Worm (Caenorhabditis elegans): Measurements from ENCODE around the gene unc-112.

ce11 chrV:14734187-14734765 is 37.8 kb upstream of the unc-112 start, which contains the start of gene unc-61:
- no peak for TF ChIP-seq zag-1 (tag; optimal IDR thresholded peaks at IDR 0.05)
- TF ChIP-seq dmd-4 (tag; optimal IDR thresholded peaks at IDR 0.05) = no peak
- no peak for TF ChIP-seq ztf-11 (tag; optimal IDR thresholded peaks at IDR 0.05)
- no peak for TF ChIP-seq lin-11 (tag; optimal IDR thresholded peaks at IDR 0.05)
- peak; percentile 65 for TF ChIP-seq R02D3.7 (tag; optimal IDR thresholded peaks at IDR 0.05)
- TF ChIP-seq F13H6.1 (tag; optimal IDR thresholded peaks at IDR 0.05) = no peak
- no peak for TF ChIP-seq mdl-1 (tag; optimal IDR thresholded peaks at IDR 0.05)
- no peak for TF ChIP-seq fos-1 (tag; optimal IDR thresholded peaks at IDR 0.05)
